Fruit fly (Drosophila melanogaster): ENCODE data around the gene Inx5.

dm6 chrX:19183121-19183520 is 12.4 kb upstream of the Inx5 start, which contains the start of gene CG33253:
- TF ChIP-seq psq (optimal IDR thresholded peaks at IDR 0.05) (no peak), ttk (optimal IDR thresholded peaks at IDR 0.05) (no peak), h (optimal IDR thresholded peaks at IDR 0.05) (no peak), Sin3A (optimal IDR thresholded peaks at IDR 0.05) (no peak)

Data from Kc167 (cell line).